Worm (Caenorhabditis elegans): Measurements from ENCODE around the gene K03D3.5.
"Not testable (repeated sequence)": the region's sequence is repeated elsewhere in the genome, so short reads cannot be mapped to it uniquely, and the experiment has no call there.

DNA sequence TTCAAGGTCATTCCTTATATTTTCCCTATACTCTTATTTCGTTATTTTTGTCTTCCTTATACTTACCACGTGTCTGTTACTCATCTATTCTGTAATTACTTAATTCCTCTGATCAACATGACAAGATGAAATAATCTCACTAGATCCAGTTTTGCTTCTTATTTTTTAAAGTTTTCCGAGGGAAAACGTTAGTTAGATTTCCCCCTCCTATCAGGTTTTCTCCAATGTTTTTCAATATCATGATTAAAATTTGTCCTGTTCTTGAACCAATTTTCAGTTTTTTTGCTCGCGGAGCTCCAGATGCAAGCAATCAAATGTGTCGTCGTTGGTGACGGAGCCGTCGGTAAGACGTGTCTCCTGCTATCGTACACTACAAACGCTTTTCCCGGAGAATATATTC, 12.4 kb downstream of the K03D3.5 start, which contains the start of gene rac-2:
- TF ChIP-seq ama-1 (optimal IDR thresholded peaks at IDR 0.05); lin-39 (tag; optimal IDR thresholded peaks at IDR 0.05); unc-62 (GFP tag; optimal IDR thresholded peaks at IDR 0.05); mdl-1 (tag; optimal IDR thresholded peaks at IDR 0.05); nhr-11 (tag; optimal IDR thresholded peaks at IDR 0.05); nhr-84 (tag; optimal IDR thresholded peaks at IDR 0.05); nhr-76 (tag; optimal IDR thresholded peaks at IDR 0.05); jun-1 (tag; optimal IDR thresholded peaks at IDR 0.05); ztf-11 (tag; optimal IDR thresholded peaks at IDR 0.05); mab-9 (GFP tag; IDR thresholded peaks at IDR 0.05); mef-2 (tag; optimal IDR thresholded peaks at IDR 0.05): not testable (repeated sequence)

All from whole organism, L1 larva.